Fruit fly (Drosophila melanogaster) whole organism, adult: ENCODE data around the gene mRF1.

Experiments
- CG11617 ChIP-seq: fragments of 200-800 bp; sonication (Bioruptor generic); optimal IDR thresholded peaks from 2 replicates; lab custom pipeline; 2017; ENCODE audit warnings: mild to moderate bottlenecking, missing biosample characterization, missing genetic modification reagents, missing genetic modification characterization
- CG14711 ChIP-seq: fragments of 200-800 bp; sonication (Bioruptor generic); optimal IDR thresholded peaks from 2 replicates; lab custom pipeline; 2018; ENCODE audit warnings: missing biosample characterization, mild to moderate bottlenecking, missing genetic modification characterization, moderate library complexity
- Mnt ChIP-seq: fragments of 200-800 bp; sonication (Bioruptor generic); optimal IDR thresholded peaks from 2 replicates; lab custom pipeline; 2016; ENCODE audit warnings: missing biosample characterization, mild to moderate bottlenecking, missing genetic modification characterization
- cic ChIP-seq: fragments of 200-800 bp; sonication (Bioruptor generic); optimal IDR thresholded peaks from 2 replicates; lab custom pipeline; 2017; ENCODE audit warnings: missing biosample characterization, mild to moderate bottlenecking, missing genetic modification characterization, moderate library complexity

- no peak for TF ChIP-seq Mnt (GFP tag; lab: Kevin White, UChicago)
- TF ChIP-seq cic (GFP tag; lab: Kevin White, UChicago), result no peak
- TF ChIP-seq CG11617, result no peak
- no peak for TF ChIP-seq CG14711
Measured at dm6 chr2L:13234610-13235489, 15.1 kb downstream of the mRF1 start, which contains the start of gene Mabi.
